Worm (Caenorhabditis elegans) whole organism, mixed stage, embryonic: ENCODE data around the gene C02H6.3.

ENCODE experiments used
- ceh-83 ChIP-seq: fragments of 200-800 bp; sonication (Bioruptor generic); optimal IDR thresholded peaks from 2 replicates; lab custom pipeline; 2018; ENCODE audit warnings: mild to moderate bottlenecking, missing genetic modification characterization, missing compliant biosample characterization
- nhr-76 ChIP-seq: sonication (generic microtip); optimal IDR thresholded peaks from 2 replicates; lab custom pipeline; 2017; ENCODE audit warnings: missing biosample characterization, missing genetic modification characterization
- unc-62 ChIP-seq: fragments of 150-350 bp; optimal IDR thresholded peaks from 2 replicates; lab custom pipeline; 2014; ENCODE audit warnings: missing biosample characterization, missing genetic modification reagents, missing genetic modification characterization

DNA sequence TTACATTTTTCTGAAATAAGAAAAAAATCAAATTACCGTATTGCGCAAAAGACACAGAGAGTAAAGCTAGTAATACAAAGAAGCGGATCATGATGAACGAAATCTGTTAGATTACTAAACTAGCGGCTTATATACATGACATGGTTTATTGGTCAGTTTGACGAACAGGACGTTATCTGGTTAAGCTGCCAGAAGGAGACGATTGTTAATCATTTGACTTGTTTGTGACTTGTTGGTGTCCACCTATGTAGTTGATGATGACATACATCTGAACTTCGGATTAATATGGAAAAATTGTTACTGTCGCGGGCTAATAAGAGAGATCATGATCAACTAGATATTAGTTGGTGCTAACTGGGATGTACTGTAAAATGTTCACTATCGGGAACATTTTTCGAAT is 12.4 kb upstream of the C02H6.3 start, which contains the start of gene cnc-9:
- TF ChIP-seq ceh-83 (no peak), unc-62 (GFP tag; lab: Kevin White, UChicago) (no peak), nhr-76 (tag; lab: Kevin White, UChicago) (no peak)
